Fruit fly (Drosophila melanogaster): Measurements from ENCODE around the gene CG12093.

Gene CG12093

dm6 chr3L:2820930-2821505 is 47.2 kb upstream of the CG12093 start (continued):
- no peak for TF ChIP-seq Sox100B (GFP tag; optimal IDR thresholded peaks at IDR 0.05)
- peak; percentile 24 for TF ChIP-seq CG7745 (tag; optimal IDR thresholded peaks at IDR 0.05)
- TF ChIP-seq crp (GFP tag; optimal IDR thresholded peaks at IDR 0.05), result no peak
- TF ChIP-seq CG32772 (GFP tag; IDR thresholded peaks at IDR 0.05), result no peak
- TF ChIP-seq aop (GFP tag; IDR thresholded peaks at IDR 0.05), result no peak
- TF ChIP-seq ERR (GFP tag; optimal IDR thresholded peaks at IDR 0.05), result no peak
- no peak for TF ChIP-seq tx (GFP tag; optimal IDR thresholded peaks at IDR 0.05)
- no peak for TF ChIP-seq lov (optimal IDR thresholded peaks at IDR 0.05)
- TF ChIP-seq lov (GFP tag; IDR thresholded peaks at IDR 0.05), result 0 out of 3 replicates have a peak, but pooled peaks have one; percentile 31
- TF ChIP-seq ap (GFP tag; IDR thresholded peaks at IDR 0.05), result no peak
- no peak for TF ChIP-seq CG3838 (GFP tag; optimal IDR thresholded peaks at IDR 0.05)
- TF ChIP-seq CG17385 (GFP tag; optimal IDR thresholded peaks at IDR 0.05), result peak; percentile 41
- peak; percentile 21; the same call in 1 of the 2 replicates for TF ChIP-seq ham (GFP tag; IDR thresholded peaks at IDR 0.05)
- TF ChIP-seq CG15269 (tag; optimal IDR thresholded peaks at IDR 0.05), result no peak
- 0 out of 3 replicates have a peak, but pooled peaks have one; percentile 35 for TF ChIP-seq Opbp (GFP tag; IDR thresholded peaks at IDR 0.05; ENCODE audit: partially characterized antibody)
- peak; percentile 28 for TF ChIP-seq Hmr (GFP tag; optimal IDR thresholded peaks at IDR 0.05)
- TF ChIP-seq CG7963 (GFP tag; IDR thresholded peaks at IDR 0.05; ENCODE audit: partially characterized antibody), result no peak
- no peak for TF ChIP-seq otp (GFP tag; IDR thresholded peaks at IDR 0.05)
- TF ChIP-seq CrebB (tag; optimal IDR thresholded peaks at IDR 0.05), result no peak
- TF ChIP-seq knrl (GFP tag; IDR thresholded peaks at IDR 0.05; ENCODE audit: partially characterized antibody), result no peak
- peak; percentile 96 for TF ChIP-seq chinmo (GFP tag; IDR thresholded peaks at IDR 0.05; ENCODE audit: partially characterized antibody)
- no peak for TF ChIP-seq CG31388 (GFP tag; optimal IDR thresholded peaks at IDR 0.05)
- TF ChIP-seq dmrt99B (tag; optimal IDR thresholded peaks at IDR 0.05), result peak; percentile 17
- no peak for TF ChIP-seq gem (tag; optimal IDR thresholded peaks at IDR 0.05)
- TF ChIP-seq CG10267 (tag; optimal IDR thresholded peaks at IDR 0.05), result no peak
- no peak for TF ChIP-seq CG7372 (GFP tag; IDR thresholded peaks at IDR 0.05)
- no peak for TF ChIP-seq Tbp (GFP tag; optimal IDR thresholded peaks at IDR 0.05)
- TF ChIP-seq sob (GFP tag; IDR thresholded peaks at IDR 0.05), result peak; percentile 53; the same call in 1 of the 2 replicates
- TF ChIP-seq Dek (tag; optimal IDR thresholded peaks at IDR 0.05), result no peak
- TF ChIP-seq CG31365 (tag; optimal IDR thresholded peaks at IDR 0.05), result no peak
- TF ChIP-seq Dfd (GFP tag; optimal IDR thresholded peaks at IDR 0.05), result no peak
- peak; percentile 49; the same call in 1 of the 2 replicates for TF ChIP-seq Bgb (GFP tag; IDR thresholded peaks at IDR 0.05; ENCODE audit: partially characterized antibody)
- TF ChIP-seq CG3407 (GFP tag; optimal IDR thresholded peaks at IDR 0.05), result no peak
- TF ChIP-seq CG3281 (GFP tag; optimal IDR thresholded peaks at IDR 0.05), result peak; percentile 46
- no peak for TF ChIP-seq CG4820 (GFP tag; optimal IDR thresholded peaks at IDR 0.05)
- no peak for TF ChIP-seq Gsc (GFP tag; IDR thresholded peaks at IDR 0.05)
- no peak for TF ChIP-seq cad (GFP tag; optimal IDR thresholded peaks at IDR 0.05)
- no peak for TF ChIP-seq CG14014 (GFP tag; IDR thresholded peaks at IDR 0.05)
- no peak for TF ChIP-seq tin (GFP tag; optimal IDR thresholded peaks at IDR 0.05)
- TF ChIP-seq Camta (GFP tag; optimal IDR thresholded peaks at IDR 0.05), result no peak
- peak; percentile 44; the same call in 1 of the 2 replicates for TF ChIP-seq CG32532 (GFP tag; IDR thresholded peaks at IDR 0.05)
- no peak for TF ChIP-seq GATAe (GFP tag; conservative IDR thresholded peaks at IDR 0.05)
- no peak for TF ChIP-seq CG4282 (GFP tag; optimal IDR thresholded peaks at IDR 0.05)
- TF ChIP-seq Antp (GFP tag; optimal IDR thresholded peaks at IDR 0.05), result no peak
- TF ChIP-seq lmd (GFP tag; IDR thresholded peaks at IDR 0.05), result no peak
- TF ChIP-seq cwo (GFP tag; optimal IDR thresholded peaks at IDR 0.05), result peak; percentile 61
- no peak for TF ChIP-seq twi (tag; optimal IDR thresholded peaks at IDR 0.05)
- peak; percentile 32 for TF ChIP-seq ftz-f1 (GFP tag; optimal IDR thresholded peaks at IDR 0.05)
- no peak for TF ChIP-seq D (optimal IDR thresholded peaks at IDR 0.05)
- TF ChIP-seq D (GFP tag; optimal IDR thresholded peaks at IDR 0.05), result no peak
- TF ChIP-seq ci (GFP tag; IDR thresholded peaks at IDR 0.05), result peak; percentile 78
